Worm (Caenorhabditis elegans) whole organism, mixed stage, embryonic: ENCODE results near the gene acaa-2.

ENCODE experiments used
- M03D4.4 ChIP-seq: sonication (generic microtip); optimal IDR thresholded peaks from 2 replicates; lab custom pipeline; 2017; ENCODE audit warnings: mild to moderate bottlenecking, missing genetic modification characterization, missing compliant biosample characterization
- ces-1 ChIP-seq: fragments of 150-350 bp; optimal IDR thresholded peaks from 2 replicates; lab custom pipeline; 2014; ENCODE audit warnings: missing biosample characterization, missing genetic modification reagents, missing genetic modification characterization
- mep-1 ChIP-seq: fragments of 150-350 bp; optimal IDR thresholded peaks from 2 replicates; lab custom pipeline; 2017; ENCODE audit warnings: missing biosample characterization, missing genetic modification reagents, missing genetic modification characterization, inconsistent platforms
- mls-2 ChIP-seq: sonication (generic microtip); optimal IDR thresholded peaks from 2 replicates; lab custom pipeline; 2016; ENCODE audit warnings: mild to moderate bottlenecking, missing genetic modification characterization, moderate library complexity, missing compliant biosample characterization
- nhr-237 ChIP-seq: fragments of 150-350 bp; optimal IDR thresholded peaks from 2 replicates; lab custom pipeline; 2014; ENCODE audit warnings: missing biosample characterization, missing genetic modification characterization
- nhr-28 ChIP-seq: fragments of 150-350 bp; optimal IDR thresholded peaks from 2 replicates; lab custom pipeline; 2014; ENCODE audit warnings: missing biosample characterization, missing genetic modification characterization
- pha-4 ChIP-seq: fragments of 150-350 bp; optimal IDR thresholded peaks from 2 replicates; lab custom pipeline; 2018; ENCODE audit warnings: missing biosample characterization, missing genetic modification reagents, missing genetic modification characterization
- snpc-4 ChIP-seq: fragments of 150-350 bp; optimal IDR thresholded peaks from 2 replicates; lab custom pipeline; 2014; ENCODE audit warnings: missing biosample characterization, missing genetic modification characterization
- unc-120 ChIP-seq: sonication (generic microtip); optimal IDR thresholded peaks from 2 replicates; lab custom pipeline; 2017; ENCODE audit warnings: missing genetic modification characterization, missing compliant biosample characterization; ENCODE audit not compliant: poor library complexity, severe bottlenecking
- unc-62 ChIP-seq: fragments of 150-350 bp; optimal IDR thresholded peaks from 2 replicates; lab custom pipeline; 2014; ENCODE audit warnings: missing biosample characterization, missing genetic modification reagents, missing genetic modification characterization
- ztf-11 ChIP-seq: fragments of 150-350 bp; optimal IDR thresholded peaks from 2 replicates; lab custom pipeline; 2014; ENCODE audit warnings: missing biosample characterization, missing genetic modification characterization

DNA sequence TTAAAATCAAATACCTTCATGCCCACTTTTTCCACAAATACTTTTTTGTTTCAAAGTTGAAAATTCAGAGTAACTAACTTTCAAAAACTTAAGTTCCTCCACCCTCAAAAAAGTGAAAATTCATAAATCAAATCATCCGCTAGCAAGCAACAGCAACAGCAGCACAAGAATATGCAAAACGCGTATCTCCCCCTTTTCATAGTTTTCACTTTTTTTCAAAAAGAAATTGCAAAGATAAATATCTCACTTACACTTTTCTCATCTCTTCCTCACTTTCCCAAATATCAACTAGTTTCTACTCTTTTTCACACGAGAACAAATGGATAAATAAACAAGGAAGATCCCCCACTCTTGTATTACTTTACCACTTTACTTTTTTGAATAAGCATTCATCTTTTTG, 36.9 kb downstream of the acaa-2 start:
- TF ChIP-seq ces-1 (GFP tag; lab: Kevin White, UChicago) = peak; percentile 25
- TF ChIP-seq nhr-237 (tag; lab: Kevin White, UChicago) = no peak
- TF ChIP-seq nhr-28 (tag; lab: Kevin White, UChicago) = no peak
- TF ChIP-seq unc-62 (GFP tag; lab: Kevin White, UChicago) = no peak
- no peak for TF ChIP-seq mep-1
- TF ChIP-seq unc-120 (tag; lab: Kevin White, UChicago) = no peak
- TF ChIP-seq M03D4.4 (tag; lab: Kevin White, UChicago) = no peak
- TF ChIP-seq pha-4 (tag; lab: Kevin White, UChicago) = no peak
- no peak for TF ChIP-seq mls-2
- no peak for TF ChIP-seq ztf-11
- no peak for TF ChIP-seq snpc-4 (tag; lab: Kevin White, UChicago)
